Worm (Caenorhabditis elegans) whole organism, L1 larva: ENCODE results near the gene F59E12.9.

Experiments
- ceh-88 ChIP-seq: fragments of 200-800 bp; sonication (Bioruptor generic); IDR thresholded peaks from 2 replicates; pipeline ENCODE4 v1.3.6; 2022; ENCODE audit warnings: missing genetic modification characterization, missing compliant biosample characterization
- egl-13 ChIP-seq: sonication (generic microtip); optimal IDR thresholded peaks from 2 replicates; lab custom pipeline; 2016; ENCODE audit warnings: missing genotype, missing genetic modification reagents, missing genetic modification characterization, missing compliant biosample characterization
- lir-3 ChIP-seq: sonication (generic microtip); optimal IDR thresholded peaks from 2 replicates; lab custom pipeline; 2016; ENCODE audit warnings: mild to moderate bottlenecking, missing genetic modification characterization, moderate library complexity, missing compliant biosample characterization; ENCODE audit not compliant: poor library complexity
- mep-1 ChIP-seq: fragments of 150-350 bp; optimal IDR thresholded peaks from 2 replicates; lab custom pipeline; 2014; ENCODE audit warnings: missing biosample characterization, missing genetic modification characterization
- snpc-4 ChIP-seq: fragments of 150-350 bp; optimal IDR thresholded peaks from 2 replicates; lab custom pipeline; 2014; ENCODE audit warnings: missing biosample characterization, missing genetic modification characterization
- unc-130 ChIP-seq: fragments of 150-350 bp; optimal IDR thresholded peaks from 2 replicates; lab custom pipeline; 2017; ENCODE audit warnings: missing biosample characterization, missing genetic modification characterization, inconsistent platforms

DNA sequence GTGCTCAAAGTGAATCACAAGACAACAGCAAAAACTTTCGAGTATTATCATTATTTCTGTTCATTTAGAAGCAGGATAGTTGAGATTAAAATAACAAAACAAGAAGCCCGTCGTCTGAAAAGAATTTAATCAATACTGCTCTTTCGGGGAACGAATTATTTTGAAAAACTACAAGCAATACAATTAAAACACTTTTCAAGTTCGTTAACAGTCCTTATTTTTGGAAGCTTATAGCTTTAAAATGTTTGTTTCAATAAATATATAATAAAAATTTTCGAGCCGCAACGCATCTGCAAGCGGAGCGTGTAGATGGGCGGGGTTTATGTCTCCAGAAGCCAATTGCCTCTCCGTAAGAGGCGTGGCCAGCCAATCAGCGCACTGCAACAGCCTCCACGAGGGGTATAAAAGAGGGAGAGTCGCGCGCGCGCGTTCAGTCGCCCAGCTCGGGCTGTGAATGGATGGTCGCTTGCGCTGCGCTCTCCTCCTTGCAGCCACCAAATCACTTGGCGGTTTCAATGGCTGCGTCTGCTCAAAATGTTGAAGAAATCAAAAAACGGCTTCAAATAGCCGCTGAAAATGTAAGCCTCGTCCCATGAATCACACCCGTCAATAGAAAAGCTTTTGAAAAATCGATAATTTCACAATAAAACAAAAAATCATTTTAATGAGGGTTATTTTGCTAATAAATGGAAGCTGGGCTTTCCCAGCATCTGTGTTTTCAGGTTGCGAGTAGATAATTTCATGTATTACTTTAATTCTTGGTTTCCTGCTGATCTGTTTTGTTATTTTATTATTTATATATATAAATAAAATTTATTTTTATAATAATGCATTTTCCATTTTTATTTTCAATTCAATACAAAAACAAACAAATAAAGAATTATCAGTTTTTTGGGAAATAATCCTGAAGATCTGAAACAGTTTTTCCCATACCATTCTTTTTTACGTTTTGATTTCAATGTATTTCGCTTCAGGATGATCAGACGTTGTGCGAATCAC lies 14.2 kb upstream of the F59E12.9 start, which contains the start of the genes ift-43 and mdt-26:
- TF ChIP-seq egl-13, result peak; percentile 85
- no peak for TF ChIP-seq unc-130 (tag; lab: Kevin White, UChicago)
- peak; percentile 58 for TF ChIP-seq snpc-4 (tag; lab: Kevin White, UChicago)
- TF ChIP-seq mep-1, result peak; percentile 74
- peak; percentile 53 for TF ChIP-seq lir-3
- peak; percentile 71 for TF ChIP-seq ceh-88
